Worm (Caenorhabditis elegans) whole organism, L2 larva: ENCODE results near the gene bus-18.

ENCODE experiments used
- F13H6.1 ChIP-seq: sonication (generic microtip); optimal IDR thresholded peaks from 2 replicates; lab custom pipeline; 2016; ENCODE audit warnings: missing genetic modification characterization, missing compliant biosample characterization
- R02D3.7 ChIP-seq: fragments of 150-350 bp; optimal IDR thresholded peaks from 2 replicates; lab custom pipeline; 2014; ENCODE audit warnings: missing biosample characterization, missing genetic modification characterization
- Y55F3AM.14 ChIP-seq: fragments of 200-800 bp; sonication (Bioruptor generic); optimal IDR thresholded peaks from 2 replicates; lab custom pipeline; 2018; ENCODE audit warnings: mild to moderate bottlenecking, missing genetic modification characterization, missing compliant biosample characterization
- ZK546.5 ChIP-seq: sonication (generic microtip); optimal IDR thresholded peaks from 2 replicates; lab custom pipeline; 2017; ENCODE audit warnings: missing biosample characterization, missing genetic modification characterization
- alr-1 ChIP-seq: fragments of 150-350 bp; optimal IDR thresholded peaks from 2 replicates; lab custom pipeline; 2014; ENCODE audit warnings: missing biosample characterization, missing genetic modification characterization
- aly-2 ChIP-seq: fragments of 150-350 bp; optimal IDR thresholded peaks from 2 replicates; lab custom pipeline; 2014; ENCODE audit warnings: missing biosample characterization, missing genetic modification characterization
- ama-1 ChIP-seq: fragments of 150-350 bp; optimal IDR thresholded peaks from 2 replicates; lab custom pipeline; 2018; ENCODE audit warnings: inconsistent platforms
- blmp-1 ChIP-seq: sonication (generic microtip); optimal IDR thresholded peaks from 2 replicates; lab custom pipeline; 2017; ENCODE audit warnings: missing genetic modification characterization, mild to moderate bottlenecking, missing compliant biosample characterization, antibody characterized with exemption, moderate library complexity; ENCODE audit not compliant: insufficient read depth
- ceh-16 ChIP-seq: fragments of 150-350 bp; optimal IDR thresholded peaks from 2 replicates; lab custom pipeline; 2014; ENCODE audit warnings: missing biosample characterization, missing genetic modification characterization
- ceh-82 ChIP-seq: fragments of 150-350 bp; optimal IDR thresholded peaks from 2 replicates; lab custom pipeline; 2014; ENCODE audit warnings: missing biosample characterization, missing genetic modification characterization
- crh-2 ChIP-seq: sonication (generic microtip); optimal IDR thresholded peaks from 2 replicates; lab custom pipeline; 2017; ENCODE audit warnings: missing biosample characterization, missing genetic modification characterization
- dmd-4 ChIP-seq: sonication (generic microtip); optimal IDR thresholded peaks from 2 replicates; lab custom pipeline; 2017; ENCODE audit warnings: missing biosample characterization, missing genetic modification characterization
- egl-27 ChIP-seq: sonication (generic microtip); optimal IDR thresholded peaks from 3 replicates; lab custom pipeline; 2017; ENCODE audit warnings: missing biosample characterization, missing genetic modification reagents, missing genetic modification characterization
- elt-3 ChIP-seq: sonication (generic microtip); optimal IDR thresholded peaks from 2 replicates; lab custom pipeline; 2017; ENCODE audit warnings: missing biosample characterization, missing genetic modification characterization
- fos-1 ChIP-seq: fragments of 150-350 bp; optimal IDR thresholded peaks from 2 replicates; lab custom pipeline; 2014; ENCODE audit warnings: missing biosample characterization, missing genetic modification characterization
- gmeb-1 ChIP-seq: fragments of 150-350 bp; optimal IDR thresholded peaks from 2 replicates; lab custom pipeline; 2014; ENCODE audit warnings: missing biosample characterization, missing genetic modification characterization
- lin-13 ChIP-seq: fragments of 150-350 bp; optimal IDR thresholded peaks from 2 replicates; lab custom pipeline; 2014; ENCODE audit warnings: missing biosample characterization, missing genetic modification reagents, missing genetic modification characterization
- lin-39 ChIP-seq: fragments of 150-350 bp; optimal IDR thresholded peaks from 2 replicates; lab custom pipeline; 2014; ENCODE audit warnings: missing biosample characterization, missing genetic modification reagents, missing genetic modification characterization
- lsy-2 ChIP-seq, 2 experiments: fragments of 150-350 bp in 1 of 2; sonication (generic microtip) in 1 of 2; optimal IDR thresholded peaks; 2 replicates each; lab custom pipeline; 2014 to 2017; ENCODE audit warnings: missing biosample characterization in 2 of 2, missing genetic modification characterization in 2 of 2
- mab-5 ChIP-seq: fragments of 150-350 bp; optimal IDR thresholded peaks from 2 replicates; lab custom pipeline; 2014; ENCODE audit warnings: missing biosample characterization, missing genetic modification characterization
- mbf-1 ChIP-seq: sonication (generic microtip); optimal IDR thresholded peaks from 2 replicates; lab custom pipeline; 2017; ENCODE audit warnings: missing biosample characterization, missing genetic modification characterization
- mdl-1 ChIP-seq, 2 experiments: fragments of 150-350 bp in 1 of 2; sonication (generic microtip) in 1 of 2; optimal IDR thresholded peaks; 2 replicates each; lab custom pipeline; 2017; ENCODE audit warnings: missing biosample characterization in 2 of 2, missing genetic modification characterization in 2 of 2
- nhr-10 ChIP-seq: sonication (generic microtip); optimal IDR thresholded peaks from 2 replicates; lab custom pipeline; 2017; ENCODE audit warnings: missing biosample characterization, missing genetic modification characterization
- nhr-11 ChIP-seq: fragments of 150-350 bp; optimal IDR thresholded peaks from 2 replicates; lab custom pipeline; 2014; ENCODE audit warnings: missing biosample characterization, missing genetic modification characterization
- nhr-129 ChIP-seq: fragments of 150-350 bp; optimal IDR thresholded peaks from 2 replicates; lab custom pipeline; 2014; ENCODE audit warnings: missing biosample characterization, missing genetic modification characterization
- nhr-21 ChIP-seq: fragments of 150-350 bp; optimal IDR thresholded peaks from 2 replicates; lab custom pipeline; 2014; ENCODE audit warnings: missing biosample characterization, missing genetic modification characterization
- nhr-237 ChIP-seq: fragments of 150-350 bp; optimal IDR thresholded peaks from 2 replicates; lab custom pipeline; 2014; ENCODE audit warnings: missing biosample characterization, missing genetic modification characterization
- nhr-25 ChIP-seq: fragments of 150-350 bp; sonication (generic microtip); optimal IDR thresholded peaks from 3 replicates; lab custom pipeline; 2014; ENCODE audit warnings: missing biosample characterization, missing genetic modification characterization
- nhr-6 ChIP-seq: fragments of 150-350 bp; optimal IDR thresholded peaks from 2 replicates; lab custom pipeline; 2014; ENCODE audit warnings: missing biosample characterization, missing genetic modification characterization
- nhr-77 ChIP-seq: fragments of 150-350 bp; optimal IDR thresholded peaks from 2 replicates; lab custom pipeline; 2014; ENCODE audit warnings: missing biosample characterization, missing genetic modification characterization
- peb-1 ChIP-seq: fragments of 150-350 bp; optimal IDR thresholded peaks from 2 replicates; lab custom pipeline; 2014; ENCODE audit warnings: missing biosample characterization, missing genetic modification characterization
- sem-4 ChIP-seq: fragments of 150-350 bp; optimal IDR thresholded peaks from 2 replicates; lab custom pipeline; 2014; ENCODE audit warnings: missing biosample characterization, missing genetic modification reagents, missing genetic modification characterization
- skn-1 ChIP-seq: sonication (generic microtip); optimal IDR thresholded peaks from 2 replicates; lab custom pipeline; 2017; ENCODE audit warnings: missing biosample characterization, missing genetic modification characterization
- sma-3 ChIP-seq: sonication (generic microtip); optimal IDR thresholded peaks from 2 replicates; lab custom pipeline; 2016; ENCODE audit warnings: missing genetic modification reagents, missing genetic modification characterization, missing compliant biosample characterization
- sma-9 ChIP-seq, 2 experiments: fragments of 150-350 bp in 1 of 2; sonication (generic microtip) in 1 of 2; optimal IDR thresholded peaks; 2 replicates each; lab custom pipeline; 2014 to 2016; ENCODE audit warnings: missing genetic modification characterization in 2 of 2, mild to moderate bottlenecking in 1 of 2, missing biosample characterization in 1 of 2, missing compliant biosample characterization in 1 of 2, missing genetic modification reagents in 1 of 2, moderate library complexity in 1 of 2
- snpc-4 ChIP-seq: fragments of 150-350 bp; optimal IDR thresholded peaks from 2 replicates; lab custom pipeline; 2014; ENCODE audit warnings: missing biosample characterization, missing genetic modification characterization
- unc-62 ChIP-seq: fragments of 150-350 bp; optimal IDR thresholded peaks from 2 replicates; lab custom pipeline; 2014; ENCODE audit warnings: missing biosample characterization, missing genetic modification reagents, missing genetic modification characterization
- zag-1 ChIP-seq: fragments of 150-350 bp; optimal IDR thresholded peaks from 2 replicates; lab custom pipeline; 2014; ENCODE audit warnings: missing biosample characterization, missing genetic modification characterization
- ztf-1 ChIP-seq: fragments of 200-800 bp; sonication (Bioruptor generic); conservative IDR thresholded peaks from 2 replicates; pipeline ENCODE4 v1.3.6; 2022; ENCODE audit warnings: missing genetic modification characterization, missing compliant biosample characterization
- ztf-11 ChIP-seq: sonication (generic microtip); optimal IDR thresholded peaks from 2 replicates; lab custom pipeline; 2017; ENCODE audit warnings: missing biosample characterization, missing genetic modification characterization
- ztf-4 ChIP-seq: fragments of 150-350 bp; optimal IDR thresholded peaks from 2 replicates; lab custom pipeline; 2014; ENCODE audit warnings: missing biosample characterization, missing genetic modification characterization

The bus-18 gene

DNA sequence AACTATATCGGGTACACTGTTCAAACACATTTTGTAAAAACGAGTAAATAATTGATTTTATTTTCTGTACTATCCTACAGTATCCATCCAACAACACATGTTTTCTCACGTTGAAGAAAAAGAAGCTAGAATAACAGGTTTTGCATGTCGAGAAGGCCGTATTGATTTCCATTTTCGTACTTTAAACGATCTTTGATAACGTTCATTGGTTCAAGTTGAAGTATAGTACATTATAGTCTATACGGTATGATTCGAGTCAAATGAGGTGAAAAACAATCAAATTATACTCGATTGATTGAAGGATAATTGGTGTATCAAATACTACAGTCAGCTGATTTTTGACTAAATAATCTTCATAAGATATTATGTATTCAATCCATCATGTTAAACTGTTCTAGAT, 27.0 kb downstream of the bus-18 start:
- TF ChIP-seq sma-3 (peak; percentile 9), nhr-21 (tag; lab: Kevin White, UChicago) (peak; percentile 15), lsy-2 (tag; optimal IDR thresholded peaks at IDR 0.05; lab: Kevin White, UChicago) (peak in 1 of 2 experiments; percentile 1), nhr-25 (tag; lab: Kevin White, UChicago) (peak; percentile 53), sma-9 (GFP tag; optimal IDR thresholded peaks at IDR 0.05; lab: Kevin White, UChicago) (peak; percentile 30), sma-9 (tag; optimal IDR thresholded peaks at IDR 0.05; lab: Kevin White, UChicago) (no peak), unc-62 (GFP tag; lab: Kevin White, UChicago) (no peak), ceh-16 (tag; lab: Kevin White, UChicago) (no peak)

DNA sequence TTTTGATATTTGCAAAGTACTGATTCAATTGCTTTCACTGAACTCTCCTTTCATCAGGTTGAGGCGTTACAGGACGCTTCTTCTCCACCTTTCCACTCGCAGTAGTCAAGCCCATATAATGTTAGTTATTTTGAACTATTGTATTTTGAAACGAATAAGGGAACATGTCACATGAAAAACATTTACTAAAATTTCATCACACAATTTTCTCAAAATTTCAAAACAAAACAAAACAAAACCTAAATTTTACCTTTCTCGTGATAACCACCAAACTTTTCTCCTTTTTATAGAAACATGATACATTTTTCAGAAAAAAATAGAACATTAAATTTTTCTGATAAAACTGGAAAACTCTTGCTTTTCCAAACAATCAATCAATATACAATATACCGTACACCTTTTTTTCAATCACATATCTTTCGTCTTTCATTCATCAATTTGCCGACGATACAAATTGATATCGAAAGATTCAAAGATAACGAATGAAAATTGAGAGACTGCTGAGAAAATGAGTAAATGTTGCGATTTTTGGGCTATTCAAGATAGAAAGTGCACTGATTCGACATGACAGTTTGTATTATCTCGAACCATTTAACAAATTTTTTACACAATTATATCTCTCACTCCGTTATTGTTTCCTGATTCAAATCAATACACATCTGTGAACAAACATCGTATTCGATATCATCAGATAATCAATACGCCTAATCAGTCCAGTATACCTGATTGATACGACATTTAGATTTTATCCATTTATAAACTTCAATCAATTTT, 27.7 kb downstream of the bus-18 start:
- peak; percentile 86 for TF ChIP-seq sma-3
- TF ChIP-seq blmp-1 (tag; lab: Kevin White, UChicago) = peak; percentile 61
- TF ChIP-seq lsy-2 (tag; optimal IDR thresholded peaks at IDR 0.05; lab: Kevin White, UChicago) = peak in 1 of 2 experiments; percentile 57
- no peak for TF ChIP-seq mbf-1 (tag; lab: Kevin White, UChicago)
- no peak for TF ChIP-seq ztf-11 (tag; lab: Kevin White, UChicago)
- TF ChIP-seq ztf-1 = no peak
- no peak for TF ChIP-seq Y55F3AM.14 (GFP tag; lab: Kevin White, UChicago)
- TF ChIP-seq nhr-21 (tag; lab: Kevin White, UChicago) = peak; percentile 85
- no peak for TF ChIP-seq peb-1 (tag; lab: Kevin White, UChicago)
- no peak for TF ChIP-seq mdl-1 (tag; optimal IDR thresholded peaks at IDR 0.05; lab: Kevin White, UChicago)
- no peak for TF ChIP-seq snpc-4 (tag; lab: Kevin White, UChicago)
- TF ChIP-seq unc-62 (GFP tag; lab: Kevin White, UChicago) = no peak
- no peak for TF ChIP-seq crh-2
- no peak for TF ChIP-seq skn-1
- no peak for TF ChIP-seq lin-39 (tag; lab: Kevin White, UChicago)
- TF ChIP-seq zag-1 = no peak
- TF ChIP-seq nhr-237 (tag; lab: Kevin White, UChicago) = no peak
- TF ChIP-seq alr-1 (tag; lab: Kevin White, UChicago) = no peak
- TF ChIP-seq aly-2 (tag; lab: Kevin White, UChicago) = no peak
- peak; percentile 95 for TF ChIP-seq sma-9 (GFP tag; optimal IDR thresholded peaks at IDR 0.05; lab: Kevin White, UChicago)
- TF ChIP-seq sma-9 (tag; optimal IDR thresholded peaks at IDR 0.05; lab: Kevin White, UChicago) = no peak
- TF ChIP-seq ama-1 (lab: Kevin White, UChicago) = no peak
- peak; percentile 70 for TF ChIP-seq nhr-25 (tag; lab: Kevin White, UChicago)
- no peak for TF ChIP-seq ceh-82
- no peak for TF ChIP-seq mab-5
- peak; percentile 76 for TF ChIP-seq fos-1 (tag; lab: Kevin White, UChicago)
- TF ChIP-seq egl-27 (tag; lab: Kevin White, UChicago) = peak; percentile 59
- TF ChIP-seq lin-13 (GFP tag; lab: Kevin White, UChicago) = no peak
- no peak for TF ChIP-seq nhr-6
- no peak for TF ChIP-seq nhr-10 (tag; lab: Kevin White, UChicago)

DNA sequence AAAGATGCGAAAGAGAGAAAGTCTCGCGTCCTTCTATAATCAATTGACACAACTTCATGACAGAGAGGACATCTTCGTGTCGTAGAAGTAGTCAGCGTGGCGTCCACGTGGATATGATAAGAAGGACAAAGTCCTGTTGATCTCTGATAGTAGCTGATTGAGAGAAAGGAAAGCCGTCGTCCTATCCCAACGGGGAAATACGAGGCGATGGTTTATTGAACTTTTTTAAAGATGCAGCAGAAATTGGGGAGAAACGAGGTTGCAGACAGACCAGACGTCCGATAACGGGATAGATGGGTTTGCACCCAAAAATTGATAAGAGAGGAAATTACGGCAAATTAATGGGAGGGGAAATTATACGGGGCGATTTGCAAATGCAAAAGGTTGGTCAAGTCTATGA, 29.0 kb downstream of the bus-18 start:
- TF ChIP-seq crh-2 = peak; percentile 84
- peak; percentile 99 for TF ChIP-seq nhr-21 (tag; lab: Kevin White, UChicago)
- TF ChIP-seq skn-1 = no peak
- TF ChIP-seq ztf-4 (tag; lab: Kevin White, UChicago) = no peak
- TF ChIP-seq egl-27 (tag; lab: Kevin White, UChicago) = peak; percentile 91
- TF ChIP-seq peb-1 (tag; lab: Kevin White, UChicago) = no peak
- TF ChIP-seq elt-3 (tag; lab: Kevin White, UChicago) = no peak
- no peak for TF ChIP-seq dmd-4 (tag; lab: Kevin White, UChicago)
- TF ChIP-seq aly-2 (tag; lab: Kevin White, UChicago) = no peak
- TF ChIP-seq nhr-25 (tag; lab: Kevin White, UChicago) = peak; percentile 96
- peak; percentile 79 to 89 for TF ChIP-seq mdl-1 (tag; optimal IDR thresholded peaks at IDR 0.05; lab: Kevin White, UChicago)
- no peak for TF ChIP-seq ceh-82
- peak; percentile 99 for TF ChIP-seq sma-3
- no peak for TF ChIP-seq nhr-11 (tag; lab: Kevin White, UChicago)
- TF ChIP-seq snpc-4 (tag; lab: Kevin White, UChicago) = no peak
- TF ChIP-seq sem-4 (tag; lab: Kevin White, UChicago) = peak; percentile 71
- peak; percentile 79 for TF ChIP-seq F13H6.1 (tag; lab: Kevin White, UChicago)
- no peak for TF ChIP-seq ZK546.5 (tag; lab: Kevin White, UChicago)
- TF ChIP-seq nhr-6 = peak; percentile 54
- peak; percentile 61 for TF ChIP-seq fos-1 (tag; lab: Kevin White, UChicago)
- TF ChIP-seq blmp-1 (tag; lab: Kevin White, UChicago) = peak; percentile 97
- TF ChIP-seq zag-1 = no peak
- peak in 1 of 2 experiments; percentile 60 for TF ChIP-seq lsy-2 (tag; optimal IDR thresholded peaks at IDR 0.05; lab: Kevin White, UChicago)
- TF ChIP-seq Y55F3AM.14 (GFP tag; lab: Kevin White, UChicago) = peak; percentile 83
- no peak for TF ChIP-seq nhr-237 (tag; lab: Kevin White, UChicago)
- peak; percentile 31 for TF ChIP-seq nhr-129
- TF ChIP-seq R02D3.7 (tag; lab: Kevin White, UChicago) = no peak
- no peak for TF ChIP-seq nhr-77 (tag; lab: Kevin White, UChicago)
- peak; percentile 99 for TF ChIP-seq sma-9 (GFP tag; optimal IDR thresholded peaks at IDR 0.05; lab: Kevin White, UChicago)
- TF ChIP-seq sma-9 (tag; optimal IDR thresholded peaks at IDR 0.05; lab: Kevin White, UChicago) = peak; percentile 15
- peak; percentile 57 for TF ChIP-seq gmeb-1 (tag; lab: Kevin White, UChicago)
